Fruit fly (Drosophila melanogaster) whole organism, pupa: ENCODE measurements around the gene AttD.
A peak's percentile ranks its signal among the peaks of the same experiment; 100 is the strongest.

ENCODE experiments used
- CG10348 ChIP-seq: fragments of 200-800 bp; sonication (Bioruptor generic); IDR thresholded peaks from 2 replicates; pipeline ENCODE4 v1.3.6; 2022; ENCODE audit warnings: missing biosample characterization, missing genetic modification characterization
- CG12605 ChIP-seq: fragments of 200-800 bp; sonication (Bioruptor generic); IDR thresholded peaks from 2 replicates; pipeline ENCODE4 v1.3.6; 2022; ENCODE audit warnings: missing biosample characterization, missing genetic modification characterization
- CG13204 ChIP-seq: fragments of 200-800 bp; sonication (Bioruptor generic); optimal IDR thresholded peaks from 2 replicates; lab custom pipeline; 2018; ENCODE audit warnings: missing biosample characterization, mild to moderate bottlenecking, missing genetic modification characterization, moderate library complexity
- CG14655 ChIP-seq: fragments of 200-800 bp; sonication (Bioruptor generic); optimal IDR thresholded peaks from 3 replicates; lab custom pipeline; 2017; ENCODE audit warnings: mild to moderate bottlenecking, missing biosample characterization, missing genetic modification reagents, missing genetic modification characterization
- CG15710 ChIP-seq: fragments of 200-800 bp; sonication (Bioruptor generic); optimal IDR thresholded peaks from 2 replicates; lab custom pipeline; 2018; ENCODE audit warnings: missing biosample characterization, mild to moderate bottlenecking, missing genetic modification characterization, moderate library complexity
- CG17806 ChIP-seq: fragments of 200-800 bp; sonication (Bioruptor generic); optimal IDR thresholded peaks from 2 replicates; lab custom pipeline; 2018; ENCODE audit warnings: missing biosample characterization, mild to moderate bottlenecking, missing genetic modification characterization, moderate library complexity
- CG32121 ChIP-seq: fragments of 200-800 bp; sonication (Bioruptor generic); IDR thresholded peaks from 2 replicates; pipeline ENCODE4 v1.3.6; 2022; ENCODE audit warnings: missing biosample characterization, missing genetic modification characterization
- CG34367 ChIP-seq: fragments of 200-800 bp; sonication (Bioruptor generic); optimal IDR thresholded peaks from 2 replicates; lab custom pipeline; 2018; ENCODE audit warnings: missing biosample characterization, mild to moderate bottlenecking, missing genetic modification characterization
- CG4496 ChIP-seq: fragments of 200-800 bp; sonication (Bioruptor generic); IDR thresholded peaks from 3 replicates; pipeline ENCODE4 v1.3.6; 2022; ENCODE audit warnings: missing biosample characterization, missing genetic modification characterization
- CG8159 ChIP-seq: fragments of 200-800 bp; sonication (Bioruptor generic); optimal IDR thresholded peaks from 3 replicates; lab custom pipeline; 2018; ENCODE audit warnings: missing biosample characterization, mild to moderate bottlenecking, missing genetic modification characterization, moderate library complexity
- CG8301 ChIP-seq: fragments of 200-800 bp; sonication (Bioruptor generic); optimal IDR thresholded peaks from 2 replicates; lab custom pipeline; 2018; ENCODE audit warnings: missing biosample characterization, mild to moderate bottlenecking, missing genetic modification characterization
- CG9948 ChIP-seq: fragments of 200-800 bp; sonication (Bioruptor generic); optimal IDR thresholded peaks from 2 replicates; lab custom pipeline; 2018; ENCODE audit warnings: missing biosample characterization, mild to moderate bottlenecking, missing genetic modification characterization, moderate library complexity
- D1 ChIP-seq: fragments of 200-800 bp; sonication (Bioruptor generic); optimal IDR thresholded peaks from 2 replicates; lab custom pipeline; 2018; ENCODE audit warnings: missing biosample characterization, mild to moderate bottlenecking, missing genetic modification characterization, moderate library complexity
- EcR ChIP-seq: fragments of 200-800 bp; sonication (Bioruptor generic); optimal IDR thresholded peaks from 3 replicates; lab custom pipeline; 2019; ENCODE audit warnings: missing biosample characterization, missing genetic modification characterization, mild to moderate bottlenecking, moderate library complexity, missing genetic modification reagents
- Ets98B ChIP-seq: fragments of 200-800 bp; sonication (Bioruptor generic); IDR thresholded peaks from 2 replicates; pipeline ENCODE4 v1.3.6; 2022; ENCODE audit warnings: missing biosample characterization, missing genetic modification characterization
- Pif1A ChIP-seq: fragments of 200-800 bp; sonication (Bioruptor generic); optimal IDR thresholded peaks from 3 replicates; lab custom pipeline; 2016; ENCODE audit warnings: missing biosample characterization, missing genetic modification characterization
- Pif1B ChIP-seq: fragments of 200-800 bp; sonication (Bioruptor generic); optimal IDR thresholded peaks from 3 replicates; lab custom pipeline; 2016; ENCODE audit warnings: missing biosample characterization, missing genetic modification characterization
- Snoo ChIP-seq: fragments of 200-800 bp; sonication (Bioruptor generic); optimal IDR thresholded peaks from 3 replicates; lab custom pipeline; 2017; ENCODE audit warnings: missing biosample characterization, mild to moderate bottlenecking, missing genetic modification characterization, inconsistent platforms
- fd96Ca ChIP-seq: fragments of 200-800 bp; sonication (Bioruptor generic); IDR thresholded peaks from 3 replicates; pipeline ENCODE4 v1.3.6; 2022; ENCODE audit warnings: missing biosample characterization, missing genetic modification characterization
- gl ChIP-seq: fragments of 200-800 bp; sonication (Bioruptor generic); optimal IDR thresholded peaks from 2 replicates; lab custom pipeline; 2018; ENCODE audit warnings: missing biosample characterization, mild to moderate bottlenecking, missing genetic modification characterization
- rn ChIP-seq: fragments of 200-800 bp; sonication (Bioruptor generic); IDR thresholded peaks from 2 replicates; pipeline ENCODE4 v1.3.6; 2022; ENCODE audit warnings: missing biosample characterization, missing genetic modification characterization

Gene AttD

DNA sequence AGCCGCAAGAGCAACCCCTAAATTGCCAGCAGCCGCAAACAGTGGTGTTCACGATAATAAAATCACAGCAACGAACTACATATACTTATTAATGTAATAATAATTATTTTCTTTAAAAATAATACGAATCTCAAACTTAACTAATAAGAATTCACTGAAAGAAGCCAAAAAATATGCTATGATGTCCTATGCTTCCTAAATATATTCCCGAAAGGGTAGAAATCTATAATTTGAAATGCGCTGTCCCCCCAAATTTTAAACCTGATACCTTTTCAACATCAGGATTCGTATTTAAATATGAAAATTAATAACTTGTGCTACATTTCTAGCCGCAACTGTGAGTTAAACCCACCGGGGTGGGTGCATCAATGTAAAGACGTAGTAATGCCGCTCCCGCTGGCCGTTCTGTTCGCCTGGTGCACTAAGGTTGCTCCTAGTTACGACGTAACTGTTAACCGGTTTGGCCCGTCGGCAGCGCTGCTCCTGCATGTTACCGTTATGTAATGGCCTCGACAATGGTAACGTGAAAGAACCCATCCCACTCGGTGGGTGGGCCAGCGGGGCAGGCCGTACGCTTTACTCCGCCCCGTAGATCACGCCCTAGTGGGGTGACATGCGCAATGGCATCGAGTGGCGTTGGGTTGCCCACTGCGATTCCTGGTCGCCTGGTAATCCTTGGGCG, 20.7 kb upstream of the AttD start:
- TF ChIP-seq CG13204 (GFP tag; lab: Kevin White, UChicago) = peak; percentile 79
- TF ChIP-seq EcR (GFP tag; lab: Kevin White, UChicago) = no peak
- no peak for TF ChIP-seq CG9948 (tag; lab: Kevin White, UChicago)
- TF ChIP-seq CG32121 = no peak
- TF ChIP-seq CG12605 = no peak
- TF ChIP-seq gl (tag; lab: Kevin White, UChicago) = no peak
- TF ChIP-seq CG15710 (tag; lab: Kevin White, UChicago) = peak; percentile 72
- TF ChIP-seq fd96Ca (GFP tag; lab: Robert Waterston, UW) = no peak
- peak; percentile 33 for TF ChIP-seq CG34367 (tag; lab: Kevin White, UChicago)
- TF ChIP-seq D1 = no peak
- TF ChIP-seq CG17806 = peak; percentile 61
- TF ChIP-seq Pif1B (GFP tag; lab: Kevin White, UChicago) = peak; percentile 1
- TF ChIP-seq Ets98B (GFP tag; lab: Robert Waterston, UW) = no peak
- no peak for TF ChIP-seq CG8301
- TF ChIP-seq CG4496 (GFP tag; lab: Robert Waterston, UW) = no peak
- TF ChIP-seq CG10348 = no peak
- peak; percentile 73 for TF ChIP-seq CG14655 (GFP tag; lab: Kevin White, UChicago)
- peak; percentile 82 for TF ChIP-seq CG8159 (tag; lab: Kevin White, UChicago)
- TF ChIP-seq Pif1A (GFP tag; lab: Kevin White, UChicago) = peak; percentile 31
- TF ChIP-seq Snoo = no peak
- no peak for TF ChIP-seq rn (GFP tag; lab: Robert Waterston, UW)

DNA sequence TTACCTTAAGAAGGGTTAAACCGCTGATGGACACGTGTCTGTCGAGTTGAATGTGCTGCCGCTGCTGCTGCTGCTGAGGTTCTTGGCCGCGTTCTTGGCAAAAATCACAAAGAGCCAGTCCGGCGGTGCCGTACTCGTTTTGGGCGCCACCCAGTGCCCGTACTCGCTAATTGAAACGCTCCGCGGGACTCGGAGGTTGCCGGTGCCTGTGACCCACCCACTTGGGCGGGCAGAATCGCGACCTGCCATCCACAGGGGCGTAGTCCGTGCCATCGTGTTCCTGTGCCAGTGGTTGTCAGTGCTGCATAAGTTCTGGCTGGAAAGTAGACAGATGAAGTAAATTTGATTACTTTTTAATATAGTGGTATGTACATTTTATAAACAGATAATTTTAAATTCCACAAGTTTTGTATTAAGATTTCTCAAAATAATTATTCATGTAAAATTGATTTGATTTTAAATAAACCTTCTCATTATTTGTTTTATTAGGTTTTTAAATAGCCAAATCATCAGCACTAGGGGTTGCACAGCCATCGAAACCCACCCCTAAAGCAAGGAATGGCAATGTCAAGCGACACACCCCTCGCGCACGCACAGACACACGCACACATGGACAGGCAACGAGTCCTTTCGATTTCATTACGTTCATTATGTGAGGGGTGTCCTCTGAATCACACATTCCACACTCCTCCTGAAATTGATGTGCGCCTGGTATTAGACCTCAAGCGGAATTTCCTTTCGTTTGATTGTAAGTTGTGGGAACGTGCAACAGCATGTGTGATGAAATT, 20.0 kb upstream of the AttD start:
- TF ChIP-seq gl (tag; lab: Kevin White, UChicago) (no peak), Pif1A (GFP tag; lab: Kevin White, UChicago) (peak; percentile 4), CG8159 (tag; lab: Kevin White, UChicago) (peak; percentile 15), CG4496 (GFP tag; lab: Robert Waterston, UW) (0 out of 3 replicates have a peak, but pooled peaks have one; percentile 24), CG8301 (no peak), EcR (GFP tag; lab: Kevin White, UChicago) (peak; percentile 50), CG13204 (GFP tag; lab: Kevin White, UChicago) (peak; percentile 66)

DNA sequence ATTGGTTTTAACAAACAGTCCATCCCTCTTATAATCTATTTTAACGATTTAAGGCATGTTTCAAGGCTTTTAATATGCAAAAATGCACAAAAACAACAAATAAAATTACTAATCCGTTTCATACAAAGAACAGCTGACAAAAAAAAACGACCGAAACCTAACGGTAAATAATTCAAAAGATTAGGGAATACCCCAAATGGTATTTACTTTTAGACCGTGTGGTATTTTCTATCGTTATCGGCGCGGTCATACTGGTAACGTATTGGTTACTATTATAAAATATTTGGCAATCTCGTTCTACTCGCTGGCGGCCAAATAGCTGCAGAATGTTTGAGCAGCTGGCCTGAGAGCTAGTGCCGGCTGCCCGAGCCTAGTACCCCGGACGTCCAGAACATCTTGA, 19.2 kb upstream of the AttD start, which contains the start of gene sll:
TSS of gene sll (plus strand) at position 235 of the 400 bp plus-strand sequence.
- TF ChIP-seq CG4496 (GFP tag; lab: Robert Waterston, UW) (peak; percentile 9; the same call in 1 of the 3 replicates), CG13204 (GFP tag; lab: Kevin White, UChicago) (no peak), gl (tag; lab: Kevin White, UChicago) (no peak)

DNA sequence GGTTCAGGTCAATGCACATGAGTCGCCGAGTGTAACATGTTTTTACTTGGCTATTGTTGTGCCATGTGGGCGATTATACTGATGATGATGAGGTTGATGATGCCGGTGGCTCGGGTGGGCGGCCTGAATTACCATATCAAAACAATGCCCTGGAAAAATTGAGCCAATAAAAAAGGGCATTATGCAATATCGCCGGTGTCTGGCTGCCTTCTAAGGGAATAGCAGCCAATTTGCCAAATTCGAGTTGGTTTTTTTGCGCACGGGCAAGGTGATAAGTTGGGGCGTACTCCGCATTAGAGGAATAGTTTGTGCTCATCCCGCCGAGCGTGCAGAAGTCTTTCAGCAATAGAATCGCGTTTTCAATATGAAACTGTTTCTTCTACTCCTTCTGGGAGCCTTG, 16.0 kb upstream of the AttD start, which contains the start of gene CG14329:
TSS of gene CG14329 (plus strand) at position 301 of the 400 bp plus-strand sequence.
- TF ChIP-seq CG9948 (tag; lab: Kevin White, UChicago) = no peak
- TF ChIP-seq Ets98B (GFP tag; lab: Robert Waterston, UW) = no peak
- TF ChIP-seq CG12605 = no peak
- no peak for TF ChIP-seq CG32121
- no peak for TF ChIP-seq EcR (GFP tag; lab: Kevin White, UChicago)

DNA sequence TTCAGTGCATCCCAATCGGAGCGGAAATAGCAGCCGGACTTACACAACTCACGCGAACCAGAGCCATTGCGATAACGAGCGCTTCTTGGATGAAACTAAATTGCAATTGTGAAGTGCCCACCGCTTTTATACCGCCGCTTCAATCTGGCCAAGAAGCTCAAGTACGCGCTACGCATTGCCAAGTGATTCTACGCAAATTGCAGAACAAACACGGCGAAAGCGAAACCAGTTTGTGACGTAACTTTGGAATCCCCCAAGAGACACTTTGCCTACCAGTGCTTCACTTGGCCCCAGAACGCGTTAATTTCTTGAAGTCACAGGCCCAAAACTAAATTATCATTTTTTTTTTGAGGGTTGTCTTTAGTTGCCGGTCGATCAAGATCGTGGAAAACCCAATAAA, 13.7 kb upstream of the AttD start, which contains the start of gene Edg91:
TSS of gene Edg91 (minus strand) at position 101 of the 400 bp plus-strand sequence.
- no peak for TF ChIP-seq CG14655 (GFP tag; lab: Kevin White, UChicago)
- no peak for TF ChIP-seq CG12605
- no peak for TF ChIP-seq CG4496 (GFP tag; lab: Robert Waterston, UW)
- no peak for TF ChIP-seq fd96Ca (GFP tag; lab: Robert Waterston, UW)
- no peak for TF ChIP-seq CG15710 (tag; lab: Kevin White, UChicago)
- TF ChIP-seq CG34367 (tag; lab: Kevin White, UChicago) = no peak
- no peak for TF ChIP-seq D1
- TF ChIP-seq CG8159 (tag; lab: Kevin White, UChicago) = no peak
- TF ChIP-seq CG17806 = no peak
- TF ChIP-seq Pif1A (GFP tag; lab: Kevin White, UChicago) = no peak

DNA sequence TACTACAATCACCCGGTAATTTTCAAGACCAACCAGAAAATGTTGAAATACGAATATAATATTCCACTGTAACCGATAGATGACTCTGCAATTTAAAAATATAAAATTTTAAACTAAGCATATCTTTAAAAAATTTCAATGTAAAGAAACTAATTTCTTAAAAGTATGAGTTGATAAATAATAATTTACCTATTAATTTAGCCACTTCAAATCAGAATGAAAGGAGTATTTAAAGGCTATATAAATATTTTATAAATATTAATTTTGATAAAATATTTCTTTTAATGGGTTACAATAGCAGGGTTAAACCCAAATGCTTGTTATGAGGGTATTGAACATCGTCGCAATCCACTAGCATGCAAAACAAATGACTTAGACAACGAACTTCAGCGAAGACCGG, 13.2 kb upstream of the AttD start:
- no peak for TF ChIP-seq Snoo
- TF ChIP-seq Ets98B (GFP tag; lab: Robert Waterston, UW) = no peak
- no peak for TF ChIP-seq Pif1A (GFP tag; lab: Kevin White, UChicago)
- TF ChIP-seq rn (GFP tag; lab: Robert Waterston, UW) = no peak
- no peak for TF ChIP-seq CG4496 (GFP tag; lab: Robert Waterston, UW)
- no peak for TF ChIP-seq CG9948 (tag; lab: Kevin White, UChicago)
- TF ChIP-seq gl (tag; lab: Kevin White, UChicago) = no peak
- no peak for TF ChIP-seq CG13204 (GFP tag; lab: Kevin White, UChicago)
- no peak for TF ChIP-seq CG10348
